Fruit fly (Drosophila melanogaster): ENCODE measurements around the gene CG4766.

Gene CG4766

DNA sequence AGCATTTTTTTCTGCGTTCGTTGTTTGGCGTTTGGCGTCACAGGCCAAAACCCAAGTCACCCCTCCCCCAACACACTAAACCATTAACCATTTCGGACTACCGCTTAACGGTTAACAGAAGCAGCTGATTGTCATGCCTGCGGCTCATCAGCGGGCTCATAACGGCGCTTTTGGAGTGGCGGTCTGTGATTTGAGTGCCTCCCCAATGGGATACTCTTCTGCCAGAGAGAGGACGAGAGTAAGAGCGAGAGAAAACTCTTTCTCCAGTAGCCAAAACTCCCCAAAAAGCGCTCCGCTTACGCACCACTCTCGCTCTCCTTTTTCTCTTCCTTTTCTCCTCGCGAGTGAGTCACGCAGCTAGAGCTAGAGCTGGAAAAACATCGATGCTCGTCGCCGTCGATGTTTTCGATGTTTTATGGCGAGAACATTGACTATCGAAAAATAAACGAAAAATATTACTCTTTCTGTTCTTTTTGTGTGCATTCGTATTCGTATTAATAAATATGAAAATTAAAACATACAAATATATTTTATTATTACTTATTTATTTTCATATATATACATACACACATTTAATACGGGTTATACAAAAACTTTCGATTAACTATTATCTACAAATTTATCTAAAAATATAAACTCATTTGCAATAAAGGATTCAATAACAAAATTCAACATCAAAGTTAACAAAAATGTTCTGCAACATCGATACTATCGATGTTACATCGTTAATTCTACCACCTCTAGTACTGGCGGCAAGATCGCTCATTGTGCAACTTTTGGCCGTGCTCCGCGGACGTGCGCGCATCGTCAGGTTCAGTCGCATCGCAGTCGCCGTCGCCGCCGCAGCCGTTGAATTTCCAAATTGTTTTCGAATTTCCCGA is 34.8 kb downstream of the CG4766 start, which contains the start of gene Grip (continued):
- TF ChIP-seq CG14050 (GFP tag; IDR thresholded peaks at IDR 0.05) (no peak), sd (tag; optimal IDR thresholded peaks at IDR 0.05) (no peak), CG15479 (GFP tag; optimal IDR thresholded peaks at IDR 0.05) (peak; percentile 13), repo (GFP tag; optimal IDR thresholded peaks at IDR 0.05) (no peak), slp2 (GFP tag; optimal IDR thresholded peaks at IDR 0.05) (no peak), salm (tag; optimal IDR thresholded peaks at IDR 0.05) (no peak), prd (optimal IDR thresholded peaks at IDR 0.05) (no peak), prd (GFP tag; IDR thresholded peaks at IDR 0.05) (peak; percentile 37; the same call in 1 of the 3 replicates), ara (GFP tag; IDR thresholded peaks at IDR 0.05) (no peak), H15 (GFP tag; IDR thresholded peaks at IDR 0.05) (0 out of 3 replicates have a peak, but pooled peaks have one; percentile 11), eve (GFP tag; optimal IDR thresholded peaks at IDR 0.05) (no peak), seq (GFP tag; IDR thresholded peaks at IDR 0.05) (0 out of 2 replicates have a peak, but pooled peaks have one; percentile 34), HHEX (GFP tag; optimal IDR thresholded peaks at IDR 0.05) (peak; percentile 17), CG2712 (tag; optimal IDR thresholded peaks at IDR 0.05) (peak; percentile 71), ssp (GFP tag; IDR thresholded peaks at IDR 0.05) (no peak), jing (GFP tag; optimal IDR thresholded peaks at IDR 0.05) (no peak), row (GFP tag; IDR thresholded peaks at IDR 0.05) (peak; percentile 72), sens-2 (GFP tag; IDR thresholded peaks at IDR 0.05) (no peak), ftz-f1 (GFP tag; optimal IDR thresholded peaks at IDR 0.05) (no peak), Hand (GFP tag; optimal IDR thresholded peaks at IDR 0.05) (no peak), CG6683 (GFP tag; optimal IDR thresholded peaks at IDR 0.05) (no peak), CG18764 (GFP tag; optimal IDR thresholded peaks at IDR 0.05) (no peak), grau (tag; optimal IDR thresholded peaks at IDR 0.05) (peak; percentile 48), CG13296 (GFP tag; optimal IDR thresholded peaks at IDR 0.05) (no peak), az2 (GFP tag; optimal IDR thresholded peaks at IDR 0.05) (peak; percentile 30), CG9609 (GFP tag; optimal IDR thresholded peaks at IDR 0.05) (no peak), h (optimal IDR thresholded peaks at IDR 0.05) (no peak), dmrt99B (tag; optimal IDR thresholded peaks at IDR 0.05) (peak; percentile 11), Tbp (GFP tag; optimal IDR thresholded peaks at IDR 0.05) (no peak), Fer1 (GFP tag; optimal IDR thresholded peaks at IDR 0.05) (no peak), CG11456 (GFP tag; IDR thresholded peaks at IDR 0.05) (no peak), CG17328 (GFP tag; IDR thresholded peaks at IDR 0.05) (peak; percentile 17; the same call in 1 of the 2 replicates), sim (GFP tag; IDR thresholded peaks at IDR 0.05) (no peak), fd64A (GFP tag; optimal IDR thresholded peaks at IDR 0.05) (no peak), scrt (GFP tag; optimal IDR thresholded peaks at IDR 0.05) (no peak), Doc3 (GFP tag; IDR thresholded peaks at IDR 0.05; ENCODE audit: partially characterized antibody) (0 out of 3 replicates have a peak, but pooled peaks have one; percentile 42), Dll (GFP tag; IDR thresholded peaks at IDR 0.05; ENCODE audit: partially characterized antibody) (peak; percentile 82), CG1792 (GFP tag; optimal IDR thresholded peaks at IDR 0.05) (no peak), Hsf (GFP tag; optimal IDR thresholded peaks at IDR 0.05) (no peak), Dbx (GFP tag; IDR thresholded peaks at IDR 0.05) (no peak), E2f1 (GFP tag; IDR thresholded peaks at IDR 0.05) (no peak; the same call in 1 of the 2 replicates), vnd (GFP tag; IDR thresholded peaks at IDR 0.05; ENCODE audit: partially characterized antibody) (peak; percentile 51; the same call in 1 of the 3 replicates), D19A (tag; optimal IDR thresholded peaks at IDR 0.05) (peak; percentile 41), CG12219 (GFP tag; optimal IDR thresholded peaks at IDR 0.05) (no peak), Meics (GFP tag; optimal IDR thresholded peaks at IDR 0.05) (peak; percentile 26), pzg (GFP tag; optimal IDR thresholded peaks at IDR 0.05) (no peak), tin (GFP tag; optimal IDR thresholded peaks at IDR 0.05) (peak; percentile 5), CG1603 (tag; optimal IDR thresholded peaks at IDR 0.05) (no peak), wek (GFP tag; optimal IDR thresholded peaks at IDR 0.05) (no peak), cad (GFP tag; optimal IDR thresholded peaks at IDR 0.05) (no peak)

Measured in whole organism, embryonic.